Worm (Caenorhabditis elegans): Measurements from ENCODE around the gene F54D10.4.

Gene F54D10.4

ce11 chrII:3808104-3808503, 1.2 kb upstream of the F54D10.4 start, which contains the start of gene F54D10.5 (continued):
- TF ChIP-seq tbx-2 (tag; optimal IDR thresholded peaks at IDR 0.05): peak; percentile 74
- TF ChIP-seq unc-42 (tag; optimal IDR thresholded peaks at IDR 0.05): peak; percentile 6
- TF ChIP-seq K02D7.2 (tag; optimal IDR thresholded peaks at IDR 0.05): peak; percentile 45
- TF ChIP-seq ceh-9 (tag; optimal IDR thresholded peaks at IDR 0.05): no peak
- no peak for TF ChIP-seq fax-1 (tag; optimal IDR thresholded peaks at IDR 0.05)

- no peak for TF ChIP-seq pha-2 (tag; optimal IDR thresholded peaks at IDR 0.05)
- no peak for TF ChIP-seq tbx-2 (tag; optimal IDR thresholded peaks at IDR 0.05)
- TF ChIP-seq rnt-1 (tag; optimal IDR thresholded peaks at IDR 0.05): no peak
- no peak for TF ChIP-seq dmd-4 (tag; optimal IDR thresholded peaks at IDR 0.05; ENCODE audit: borderline replicate concordance)
- no peak for TF ChIP-seq ceh-9 (tag; optimal IDR thresholded peaks at IDR 0.05)
- TF ChIP-seq unc-42 (tag; optimal IDR thresholded peaks at IDR 0.05): no peak
- TF ChIP-seq pros-1 (tag; optimal IDR thresholded peaks at IDR 0.05): no peak
- no peak for TF ChIP-seq ceh-14 (tag; optimal IDR thresholded peaks at IDR 0.05)
- no peak for TF ChIP-seq dve-1 (tag; optimal IDR thresholded peaks at IDR 0.05)
- TF ChIP-seq nhr-11 (tag; optimal IDR thresholded peaks at IDR 0.05): no peak
- no peak for TF ChIP-seq hlh-13 (GFP tag; optimal IDR thresholded peaks at IDR 0.05)
- TF ChIP-seq syd-9 (tag; optimal IDR thresholded peaks at IDR 0.05): no peak
- TF ChIP-seq C38D4.7 (GFP tag; optimal IDR thresholded peaks at IDR 0.05): no peak
- no peak for TF ChIP-seq ceh-30 (tag; optimal IDR thresholded peaks at IDR 0.05)
- TF ChIP-seq fax-1 (tag; optimal IDR thresholded peaks at IDR 0.05): no peak
- TF ChIP-seq ceh-18 (tag; optimal IDR thresholded peaks at IDR 0.05): no peak
- no peak for TF ChIP-seq hlh-30 (tag; optimal IDR thresholded peaks at IDR 0.05; ENCODE audit: insufficient read depth)
- TF ChIP-seq lin-11 (tag; optimal IDR thresholded peaks at IDR 0.05): no peak
- TF ChIP-seq F13H6.1 (tag; optimal IDR thresholded peaks at IDR 0.05): no peak
- TF ChIP-seq elt-2 (tag; optimal IDR thresholded peaks at IDR 0.05): no peak
Observed at ce11 chrII:3805518-3805917, 1.3 kb downstream of the F54D10.4 start.

ce11 chrII:3803219-3803618, 3.6 kb downstream of the F54D10.4 start, which contains the start of gene ins-32:
ins-32 (minus strand) TSS chrII:3803319.
- TF ChIP-seq unc-42 (tag; optimal IDR thresholded peaks at IDR 0.05): no peak
- TF ChIP-seq sox-2 (GFP tag; IDR thresholded peaks at IDR 0.05): no peak
- TF ChIP-seq ceh-24 (tag; optimal IDR thresholded peaks at IDR 0.05): no peak
- no peak for TF ChIP-seq tbx-2 (tag; optimal IDR thresholded peaks at IDR 0.05)
- TF ChIP-seq ceh-30 (tag; optimal IDR thresholded peaks at IDR 0.05): no peak

- no peak for TF ChIP-seq ets-4 (tag; optimal IDR thresholded peaks at IDR 0.05)
- TF ChIP-seq ceh-45 (GFP tag; IDR thresholded peaks at IDR 0.05): no peak
- TF ChIP-seq pqm-1 (tag; optimal IDR thresholded peaks at IDR 0.05): no peak
- TF ChIP-seq unc-86 (tag; optimal IDR thresholded peaks at IDR 0.05): no peak
- TF ChIP-seq ceh-22 (tag; optimal IDR thresholded peaks at IDR 0.05): no peak
- TF ChIP-seq lin-11 (tag; optimal IDR thresholded peaks at IDR 0.05): no peak
- no peak for TF ChIP-seq nfya-1 (tag; optimal IDR thresholded peaks at IDR 0.05)
- TF ChIP-seq pag-3 (tag; optimal IDR thresholded peaks at IDR 0.05; ENCODE audit: borderline replicate concordance): no peak
- TF ChIP-seq lim-6 (tag; optimal IDR thresholded peaks at IDR 0.05): no peak
- TF ChIP-seq fkh-10 (GFP tag; optimal IDR thresholded peaks at IDR 0.05): no peak
- TF ChIP-seq syd-9 (tag; optimal IDR thresholded peaks at IDR 0.05): no peak
- TF ChIP-seq fkh-6 (tag; optimal IDR thresholded peaks at IDR 0.05): no peak
- TF ChIP-seq pax-1 (tag; optimal IDR thresholded peaks at IDR 0.05): no peak
- TF ChIP-seq odd-2 (tag; optimal IDR thresholded peaks at IDR 0.05): no peak
- no peak for TF ChIP-seq eyg-1 (tag; optimal IDR thresholded peaks at IDR 0.05)
- no peak for TF ChIP-seq T23F11.4 (GFP tag; optimal IDR thresholded peaks at IDR 0.05)
- no peak for TF ChIP-seq zip-5 (tag; optimal IDR thresholded peaks at IDR 0.05)
- no peak for TF ChIP-seq hlh-8 (tag; optimal IDR thresholded peaks at IDR 0.05)
Observed at ce11 chrII:3795323-3795722, 11.5 kb downstream of the F54D10.4 start, which contains the start of gene Y8A9A.2. Y8A9A.2 (plus strand) TSS chrII:3795623.

Measured in whole organism, late embryonic.